Worm (Caenorhabditis elegans) whole organism, L4/young adult: ENCODE results near the gene cest-2.3.

Experiments
- W03F9.2 ChIP-seq: fragments of 150-350 bp; optimal IDR thresholded peaks from 2 replicates; lab custom pipeline; 2014; ENCODE audit warnings: missing biosample characterization, missing genetic modification characterization
- him-1 ChIP-seq: sonication (generic microtip); optimal IDR thresholded peaks from 2 replicates; lab custom pipeline; 2016; ENCODE audit warnings: missing genotype, missing genetic modification reagents, missing genetic modification characterization, missing compliant biosample characterization

ce11 chrV:14133002-14133763, 49.6 kb downstream of the cest-2.3 start:
- TF ChIP-seq W03F9.2 (tag; lab: Kevin White, UChicago), result no peak
- TF ChIP-seq him-1 (tag; lab: Kevin White, UChicago), result no peak
